Worm (Caenorhabditis elegans): ENCODE results near the gene eat-17.

- TF ChIP-seq egl-27 (tag; optimal IDR thresholded peaks at IDR 0.05) (peak; percentile 26), unc-55 (GFP tag; optimal IDR thresholded peaks at IDR 0.05) (peak; percentile 24), lin-39 (tag; optimal IDR thresholded peaks at IDR 0.05) (no peak), nhr-12 (tag; optimal IDR thresholded peaks at IDR 0.05) (no peak), fos-1 (tag; optimal IDR thresholded peaks at IDR 0.05) (peak; percentile 94), nhr-6 (tag; optimal IDR thresholded peaks at IDR 0.05) (peak; percentile 25), nhr-25 (tag; optimal IDR thresholded peaks at IDR 0.05) (no peak), ceh-82 (tag; optimal IDR thresholded peaks at IDR 0.05) (no peak), sem-4 (tag; optimal IDR thresholded peaks at IDR 0.05) (no peak), gmeb-1 (tag; optimal IDR thresholded peaks at IDR 0.05) (peak; percentile 60)
These were observed 38.7 kb downstream of the eat-17 start for ce11 chrX:16377903-16378302.
